Fruit fly (Drosophila melanogaster): ENCODE measurements around the gene ncm.

DNA sequence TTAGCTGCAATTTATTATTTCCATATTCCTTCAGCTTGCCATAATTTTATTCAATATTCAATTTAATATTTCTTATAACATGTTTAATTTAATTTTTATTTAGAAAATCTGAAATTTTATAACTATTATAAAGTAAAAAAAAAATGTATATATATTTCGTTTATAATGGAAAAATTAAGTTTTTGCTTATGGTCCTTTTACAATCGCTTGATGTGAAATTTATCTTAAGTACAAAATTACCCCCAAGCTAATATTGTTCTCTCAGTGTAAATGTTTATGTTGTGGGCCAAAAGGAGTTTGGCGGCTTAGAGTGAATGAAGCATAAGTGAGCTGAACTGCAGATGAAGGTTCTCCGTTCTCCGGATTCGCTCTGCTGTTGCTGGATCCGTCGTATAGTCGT lies 19.3 kb upstream of the ncm start:
- TF ChIP-seq Clk (GFP tag; optimal IDR thresholded peaks at IDR 0.05) (no peak), bab1 (GFP tag; optimal IDR thresholded peaks at IDR 0.05) (no peak), cnc (optimal IDR thresholded peaks at IDR 0.05) (no peak), kay (GFP tag; ENCODE audit: borderline replicate concordance) (no peak), ovo (GFP tag; optimal IDR thresholded peaks at IDR 0.05) (no peak), tj (GFP tag; optimal IDR thresholded peaks at IDR 0.05) (no peak), CG14711 (tag; optimal IDR thresholded peaks at IDR 0.05) (no peak), CG7101 (tag; optimal IDR thresholded peaks at IDR 0.05) (no peak), toe (GFP tag; optimal IDR thresholded peaks at IDR 0.05) (no peak), CG7045 (GFP tag; optimal IDR thresholded peaks at IDR 0.05) (no peak), cic (GFP tag; optimal IDR thresholded peaks at IDR 0.05) (no peak)

Data from whole organism, adult.